Worm (Caenorhabditis elegans) whole organism, dauer: Measurements from ENCODE around the gene C27D8.1.
"Not testable (repeated sequence)": the region's sequence is repeated elsewhere in the genome, so short reads cannot be mapped to it uniquely, and the experiment has no call there.

ENCODE experiments used
- unc-62 ChIP-seq: sonication (generic microtip); optimal IDR thresholded peaks from 2 replicates; lab custom pipeline; 2017; ENCODE audit warnings: missing biosample characterization, missing genetic modification reagents, missing genetic modification characterization

The C27D8.1 gene

DNA sequence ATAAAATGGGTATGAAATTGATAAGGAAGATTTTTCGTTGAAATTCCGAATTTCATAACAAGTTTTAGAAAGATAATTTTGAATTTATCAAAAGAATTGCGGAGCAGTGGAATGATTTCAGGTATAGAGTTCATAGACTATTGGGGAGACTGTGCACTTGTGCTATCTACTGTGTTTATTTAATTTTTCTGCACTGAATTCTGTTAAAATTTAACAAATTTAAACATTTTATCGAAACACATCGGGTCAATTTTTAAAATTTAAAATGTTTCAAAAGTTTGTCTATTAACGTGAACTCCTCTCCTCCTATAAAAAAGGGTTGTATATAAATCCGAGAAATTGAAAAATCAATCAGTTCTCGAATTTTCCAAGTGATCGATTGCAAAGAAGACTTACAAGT lies at the start of gene C27D8.1:
C27D8.1 (plus strand) TSS at position 301 of the 400 bp plus-strand sequence.
- no peak for TF ChIP-seq unc-62 (GFP tag; lab: Kevin White, UChicago)

DNA sequence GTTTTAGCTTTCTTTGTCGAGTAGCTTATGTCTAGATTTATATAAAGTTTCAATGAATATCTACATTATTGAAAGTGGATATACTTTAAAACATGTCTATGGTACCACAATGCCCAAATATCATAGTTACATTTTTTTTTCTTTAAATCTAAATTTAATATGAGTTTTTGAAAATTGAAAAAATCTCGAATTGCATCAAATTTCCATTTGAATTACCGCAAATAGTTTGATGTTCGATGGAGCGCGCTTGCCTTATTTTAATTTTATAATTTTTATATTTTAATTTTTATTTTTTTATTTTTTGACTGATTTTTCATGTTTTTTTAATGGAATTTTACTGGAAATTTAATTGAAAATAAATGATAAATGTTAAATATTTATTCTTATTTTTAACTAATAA lies 42.9 kb upstream of the C27D8.1 start, which contains the start of gene T23B5.4:
T23B5.4 (plus strand) TSS at position 301 of the 400 bp plus-strand sequence.
- TF ChIP-seq unc-62 (GFP tag; lab: Kevin White, UChicago) = no peak

ce11 chrIV:12677137-12677536 lies 40.5 kb upstream of the C27D8.1 start, which contains the start of gene T23B5.6:
Gene T23B5.6, minus strand, starts transcription at chrIV:12677237.
- not testable (repeated sequence) for TF ChIP-seq unc-62 (GFP tag; lab: Kevin White, UChicago)

- no peak for TF ChIP-seq unc-62 (GFP tag; lab: Kevin White, UChicago)
These were observed 33.3 kb upstream of the C27D8.1 start, which contains the start of gene prmt-9 for ce11 chrIV:12684341-12684740. Gene prmt-9, minus strand, starts transcription at chrIV:12684378.

ce11 chrIV:12684826-12685594 lies 32.6 kb upstream of the C27D8.1 start:
- TF ChIP-seq unc-62 (GFP tag; lab: Kevin White, UChicago) = no peak

- TF ChIP-seq unc-62 (GFP tag; lab: Kevin White, UChicago) = no peak
These were observed 31.8 kb upstream of the C27D8.1 start for ce11 chrIV:12685827-12686226.

- no peak for TF ChIP-seq unc-62 (GFP tag; lab: Kevin White, UChicago)
These were observed 29.3 kb upstream of the C27D8.1 start, which contains the start of gene T23B5.3 for ce11 chrIV:12688370-12688769. Gene T23B5.3, plus strand, starts transcription at chrIV:12688670.

DNA sequence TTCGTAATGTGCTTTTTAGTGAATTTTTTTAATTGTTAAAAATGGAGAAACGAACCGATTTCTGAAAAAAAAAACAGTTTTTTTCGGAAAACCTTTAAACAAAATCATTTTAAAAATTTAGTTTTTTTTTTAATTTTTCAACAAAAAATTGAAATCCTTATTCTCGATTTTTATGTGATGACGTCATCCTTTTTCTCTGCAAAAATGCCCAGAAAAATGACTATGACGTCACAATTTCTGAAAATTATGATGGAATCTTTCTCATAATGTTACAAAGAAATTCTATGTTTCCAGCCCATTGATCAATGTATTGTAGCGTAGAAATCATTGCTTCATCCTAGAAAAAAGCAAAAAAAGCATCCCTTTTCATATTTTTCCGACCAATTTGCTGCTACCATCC lies 28.3 kb upstream of the C27D8.1 start:
- TF ChIP-seq unc-62 (GFP tag; lab: Kevin White, UChicago) = no peak

DNA sequence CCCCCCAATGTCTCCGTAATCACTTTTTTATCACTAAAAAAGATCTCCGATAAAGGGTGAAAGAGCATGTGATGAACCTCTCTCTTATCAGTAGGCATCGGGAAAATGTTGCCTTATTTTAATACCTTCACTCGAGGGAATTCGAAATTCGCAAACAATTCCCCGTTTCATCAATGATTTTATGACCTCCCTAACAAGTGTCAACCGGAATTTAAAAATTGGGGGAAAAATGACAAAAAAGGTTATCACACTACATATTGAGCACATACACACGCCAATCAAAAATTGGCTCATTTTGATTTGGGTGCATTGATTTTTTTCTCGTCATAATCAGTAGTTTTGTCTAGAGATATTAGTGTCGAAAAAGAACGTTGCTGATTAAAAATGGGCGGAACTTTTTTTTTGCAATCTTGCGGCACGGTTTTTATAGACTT lies 27.9 kb upstream of the C27D8.1 start:
- TF ChIP-seq unc-62 (GFP tag; lab: Kevin White, UChicago) = no peak

- no peak for TF ChIP-seq unc-62 (GFP tag; lab: Kevin White, UChicago)
These were observed 18.8 kb upstream of the C27D8.1 start for ce11 chrIV:12698880-12699279.

DNA sequence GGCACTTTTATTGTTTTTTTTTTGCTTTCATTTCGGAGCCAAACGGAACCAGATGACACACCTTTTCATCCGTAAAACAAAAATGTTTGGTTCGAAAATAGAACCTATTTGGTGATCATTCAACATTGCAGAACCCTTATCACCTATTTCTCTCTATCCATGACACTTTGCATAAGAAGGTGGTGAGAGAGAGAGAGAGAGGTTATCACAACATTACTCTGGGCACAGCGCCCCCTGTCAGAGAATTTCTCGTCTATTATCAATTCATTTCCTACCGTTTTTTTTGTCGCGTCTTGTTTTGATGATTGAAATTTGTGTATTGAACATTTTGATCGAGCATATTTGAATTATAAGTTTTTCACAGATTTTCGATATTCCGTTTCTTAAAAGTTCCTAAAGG lies 17.4 kb upstream of the C27D8.1 start:
- TF ChIP-seq unc-62 (GFP tag; lab: Kevin White, UChicago) = no peak

DNA sequence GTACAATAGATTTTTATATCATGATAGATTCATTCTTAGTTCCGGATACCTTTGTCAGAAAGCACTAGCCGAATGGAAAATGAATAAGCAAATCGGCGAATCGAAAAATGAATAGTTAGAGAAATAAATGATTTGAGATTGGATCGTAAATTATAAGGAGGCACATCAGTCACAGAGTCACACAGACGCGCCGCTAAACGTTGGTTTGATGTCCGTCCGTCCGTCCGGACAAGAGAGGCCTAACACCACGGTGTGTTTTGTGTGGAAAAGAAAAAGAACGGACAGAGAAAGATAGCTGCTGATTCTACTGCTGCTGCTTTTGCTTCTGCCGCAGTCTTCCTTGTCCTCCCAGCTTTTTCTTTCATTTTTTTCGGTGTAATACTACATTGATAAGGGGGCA lies 16.7 kb upstream of the C27D8.1 start:
- no peak for TF ChIP-seq unc-62 (GFP tag; lab: Kevin White, UChicago)

DNA sequence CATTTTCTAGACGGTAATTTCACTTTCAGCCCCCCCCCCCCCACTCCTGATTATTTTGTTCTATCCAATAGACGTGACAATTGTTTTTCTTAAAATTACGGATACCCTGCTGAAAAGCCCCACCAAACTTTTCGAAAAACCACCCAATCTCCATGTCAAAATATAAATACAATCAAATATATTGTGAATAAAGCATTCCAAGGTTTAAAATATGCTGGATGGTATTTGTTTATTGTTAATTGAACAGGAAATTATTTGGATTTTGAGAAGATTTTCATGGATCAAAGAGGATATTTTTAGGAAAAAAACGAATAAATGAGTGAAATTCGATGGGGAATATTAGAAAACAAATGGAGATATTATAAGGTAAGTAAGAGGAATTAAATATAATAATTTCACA lies 13.8 kb upstream of the C27D8.1 start, which contains the start of gene C27D8.4:
C27D8.4 (plus strand) TSS at position 301 of the 400 bp plus-strand sequence.
- no peak for TF ChIP-seq unc-62 (GFP tag; lab: Kevin White, UChicago)

ce11 chrIV:12710996-12711395 lies 6.6 kb upstream of the C27D8.1 start, which contains the start of gene C27D8.2:
Gene C27D8.2, plus strand, starts transcription at chrIV:12711217.
- no peak for TF ChIP-seq unc-62 (GFP tag; lab: Kevin White, UChicago)

- no peak for TF ChIP-seq unc-62 (GFP tag; lab: Kevin White, UChicago)
These were observed 6.0 kb upstream of the C27D8.1 start, which contains the start of gene C27D8.3 for ce11 chrIV:12711644-12712043. Gene C27D8.3, minus strand, starts transcription at chrIV:12711744.

DNA sequence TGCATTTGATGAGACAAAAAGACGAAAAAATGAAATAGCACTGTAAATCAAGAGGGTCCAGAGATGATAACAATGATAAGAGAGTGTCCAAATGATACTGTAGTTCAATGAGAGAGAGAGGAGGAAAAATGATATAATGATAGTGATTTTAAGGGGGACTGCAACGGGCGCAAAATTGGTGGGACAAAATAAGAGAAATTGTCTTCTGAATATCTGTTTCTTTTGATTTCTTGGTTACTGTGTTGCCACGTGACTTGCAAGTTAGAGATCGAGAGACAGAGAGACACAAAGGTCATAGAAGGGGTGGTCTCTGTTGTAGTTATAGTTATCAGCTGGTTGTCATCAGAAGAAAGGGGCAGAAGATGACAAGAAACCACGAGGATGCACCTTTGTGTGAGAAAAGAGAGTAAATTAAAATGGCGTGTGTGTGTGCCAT lies 1.7 kb upstream of the C27D8.1 start:
- no peak for TF ChIP-seq unc-62 (GFP tag; lab: Kevin White, UChicago)

ce11 chrIV:12719664-12720063 lies 2.0 kb downstream of the C27D8.1 start, which contains the start of gene idpp-7:
Gene idpp-7, plus strand, starts transcription at chrIV:12719964.
- TF ChIP-seq unc-62 (GFP tag; lab: Kevin White, UChicago) = no peak
